Worm (Caenorhabditis elegans) whole organism, mixed stage, embryonic: Measurements from ENCODE around the gene T23G7.2.

Experiments used
- blmp-1 ChIP-seq: fragments of 150-350 bp; optimal IDR thresholded peaks from 2 replicates; lab custom pipeline; 2014; ENCODE audit warnings: missing biosample characterization, missing genetic modification characterization
- lin-13 ChIP-seq: fragments of 150-350 bp; optimal IDR thresholded peaks from 2 replicates; lab custom pipeline; 2014; ENCODE audit warnings: missing biosample characterization, missing genetic modification characterization
- lin-32 ChIP-seq: fragments of 200-800 bp; sonication (Bioruptor generic); optimal IDR thresholded peaks from 2 replicates; lab custom pipeline; 2018; ENCODE audit warnings: mild to moderate bottlenecking, missing genetic modification characterization, missing compliant biosample characterization
- mep-1 ChIP-seq: fragments of 150-350 bp; optimal IDR thresholded peaks from 2 replicates; lab custom pipeline; 2017; ENCODE audit warnings: missing biosample characterization, missing genetic modification reagents, missing genetic modification characterization, inconsistent platforms
- mls-2 ChIP-seq: sonication (generic microtip); optimal IDR thresholded peaks from 2 replicates; lab custom pipeline; 2016; ENCODE audit warnings: mild to moderate bottlenecking, missing genetic modification characterization, moderate library complexity, missing compliant biosample characterization
- nhr-12 ChIP-seq: fragments of 150-350 bp; optimal IDR thresholded peaks from 2 replicates; lab custom pipeline; 2014; ENCODE audit warnings: missing biosample characterization, missing genetic modification characterization
- nhr-76 ChIP-seq: sonication (generic microtip); optimal IDR thresholded peaks from 2 replicates; lab custom pipeline; 2017; ENCODE audit warnings: missing biosample characterization, missing genetic modification characterization
- snpc-4 ChIP-seq: fragments of 150-350 bp; optimal IDR thresholded peaks from 2 replicates; lab custom pipeline; 2014; ENCODE audit warnings: missing biosample characterization, missing genetic modification characterization

- TF ChIP-seq snpc-4 (tag; lab: Kevin White, UChicago): no peak
- no peak for TF ChIP-seq nhr-12
- no peak for TF ChIP-seq mls-2 (tag; lab: Kevin White, UChicago)
- TF ChIP-seq lin-13: no peak
- no peak for TF ChIP-seq lin-32
- no peak for TF ChIP-seq mep-1
- no peak for TF ChIP-seq nhr-76 (tag; lab: Kevin White, UChicago)
- no peak for TF ChIP-seq blmp-1 (tag; lab: Kevin White, UChicago)
Measured at ce11 chrII:9161023-9161422, 11.7 kb downstream of the T23G7.2 start, which contains the start of gene rhy-1.
